Fruit fly (Drosophila melanogaster) whole organism, embryonic: ENCODE measurements around the gene sno.

Experiments used
- B-H2 ChIP-seq: fragments of 200-800 bp; sonication (Bioruptor generic); optimal IDR thresholded peaks from 2 replicates; lab custom pipeline; 2018; ENCODE audit warnings: missing biosample characterization, mild to moderate bottlenecking, missing genetic modification characterization
- CG10209 ChIP-seq: fragments of 200-800 bp; sonication (Bioruptor generic); optimal IDR thresholded peaks from 3 replicates; lab custom pipeline; 2017; ENCODE audit warnings: missing biosample characterization, mild to moderate bottlenecking, missing genetic modification characterization, missing genetic modification reagents
- CG10267 ChIP-seq: fragments of 200-800 bp; sonication (Bioruptor generic); optimal IDR thresholded peaks from 2 replicates; lab custom pipeline; 2018; ENCODE audit warnings: missing biosample characterization, mild to moderate bottlenecking, missing genetic modification characterization, moderate library complexity
- CG11560 ChIP-seq: fragments of 200-800 bp; sonication (Bioruptor generic); IDR thresholded peaks from 3 replicates; pipeline ENCODE4 v1.3.6; 2022; ENCODE audit warnings: missing biosample characterization, missing genetic modification characterization
- CG13296 ChIP-seq: fragments of 200-800 bp; sonication (Bioruptor generic); optimal IDR thresholded peaks from 3 replicates; lab custom pipeline; 2018; ENCODE audit warnings: missing biosample characterization, mild to moderate bottlenecking, missing genetic modification characterization
- CG14667 ChIP-seq: fragments of 200-800 bp; sonication (Bioruptor generic); IDR thresholded peaks from 2 replicates; pipeline ENCODE4 v1.3.6; 2022; ENCODE audit warnings: missing biosample characterization, missing genetic modification characterization
- CG14710 ChIP-seq: fragments of 200-800 bp; sonication (Bioruptor generic); optimal IDR thresholded peaks from 3 replicates; lab custom pipeline; 2019; ENCODE audit warnings: missing biosample characterization, mild to moderate bottlenecking, missing genetic modification characterization, moderate library complexity
- CG17829 ChIP-seq: fragments of 200-800 bp; optimal IDR thresholded peaks from 2 replicates; lab custom pipeline; 2019; ENCODE audit warnings: missing biosample characterization, mild to moderate bottlenecking, missing genetic modification characterization, moderate library complexity
- CG1792 ChIP-seq: fragments of 200-800 bp; sonication (Bioruptor generic); optimal IDR thresholded peaks from 2 replicates; lab custom pipeline; 2016; ENCODE audit warnings: missing biosample characterization, missing genetic modification characterization
- CG18619 ChIP-seq: fragments of 200-800 bp; sonication (Bioruptor generic); optimal IDR thresholded peaks from 3 replicates; lab custom pipeline; 2017; ENCODE audit warnings: missing biosample characterization, mild to moderate bottlenecking, missing genetic modification characterization
- CG18764 ChIP-seq: fragments of 200-800 bp; sonication (Bioruptor generic); optimal IDR thresholded peaks from 3 replicates; lab custom pipeline; 2016; ENCODE audit warnings: missing biosample characterization, missing genetic modification characterization
- CG31441 ChIP-seq: fragments of 200-800 bp; sonication (Bioruptor generic); IDR thresholded peaks from 2 replicates; pipeline ENCODE4 v1.3.6; 2022; ENCODE audit warnings: missing biosample characterization, missing genetic modification characterization
- CG32532 ChIP-seq: fragments of 200-800 bp; sonication (Bioruptor generic); IDR thresholded peaks from 2 replicates; pipeline ENCODE4 v1.3.6; 2022; ENCODE audit warnings: missing biosample characterization, missing genetic modification characterization
- CG3281 ChIP-seq: fragments of 200-800 bp; sonication (Bioruptor generic); optimal IDR thresholded peaks from 3 replicates; lab custom pipeline; 2017; ENCODE audit warnings: missing biosample characterization, mild to moderate bottlenecking, missing genetic modification characterization
- CG4282 ChIP-seq: fragments of 200-800 bp; sonication (Bioruptor generic); optimal IDR thresholded peaks from 2 replicates; lab custom pipeline; 2016; ENCODE audit warnings: missing biosample characterization, missing genetic modification characterization
- CG6254 ChIP-seq: fragments of 200-800 bp; sonication (Bioruptor generic); optimal IDR thresholded peaks from 3 replicates; lab custom pipeline; 2017; ENCODE audit warnings: mild to moderate bottlenecking, missing biosample characterization, missing genetic modification reagents, missing genetic modification characterization
- CG6854 ChIP-seq: fragments of 200-800 bp; sonication (Bioruptor generic); optimal IDR thresholded peaks from 3 replicates; lab custom pipeline; 2017; ENCODE audit warnings: missing biosample characterization, mild to moderate bottlenecking, missing genetic modification characterization
- CG7928 ChIP-seq: fragments of 200-800 bp; sonication (Bioruptor generic); optimal IDR thresholded peaks from 2 replicates; lab custom pipeline; 2017; ENCODE audit warnings: missing biosample characterization, mild to moderate bottlenecking, missing genetic modification characterization
- CG9215 ChIP-seq: fragments of 200-800 bp; sonication (Bioruptor generic); IDR thresholded peaks from 2 replicates; pipeline ENCODE4 v1.3.6; 2022; ENCODE audit warnings: missing biosample characterization, missing genetic modification characterization
- CG9437 ChIP-seq: fragments of 200-800 bp; sonication (Bioruptor generic); optimal IDR thresholded peaks from 2 replicates; lab custom pipeline; 2018; ENCODE audit warnings: missing biosample characterization, mild to moderate bottlenecking, missing genetic modification characterization
- CG9727 ChIP-seq: fragments of 200-800 bp; sonication (Bioruptor generic); optimal IDR thresholded peaks from 3 replicates; lab custom pipeline; 2017; ENCODE audit warnings: missing biosample characterization, mild to moderate bottlenecking, missing genetic modification characterization
- Camta ChIP-seq: fragments of 200-800 bp; sonication (Bioruptor generic); optimal IDR thresholded peaks from 2 replicates; lab custom pipeline; 2016; ENCODE audit warnings: missing biosample characterization, missing genetic modification characterization
- Dp ChIP-seq: fragments of 200-800 bp; sonication (Bioruptor generic); optimal IDR thresholded peaks from 2 replicates; lab custom pipeline; 2018; ENCODE audit warnings: missing biosample characterization, mild to moderate bottlenecking, missing genetic modification characterization, moderate library complexity
- E2f2 ChIP-seq: fragments of 200-800 bp; sonication (Bioruptor generic); IDR thresholded peaks from 2 replicates; pipeline ENCODE4 v1.3.6; 2022; ENCODE audit warnings: missing biosample characterization, missing genetic modification characterization
- Fer1 ChIP-seq: fragments of 200-800 bp; sonication (Bioruptor generic); optimal IDR thresholded peaks from 2 replicates; lab custom pipeline; 2017; ENCODE audit warnings: missing biosample characterization, mild to moderate bottlenecking, missing genetic modification characterization
- HLH3B ChIP-seq: fragments of 200-800 bp; sonication (Bioruptor generic); IDR thresholded peaks from 2 replicates; pipeline ENCODE4 v1.3.6; 2022; ENCODE audit warnings: missing biosample characterization, missing genetic modification characterization
- Hr3 ChIP-seq: fragments of 200-800 bp; sonication (Bioruptor generic); optimal IDR thresholded peaks from 3 replicates; lab custom pipeline; 2016; ENCODE audit warnings: missing biosample characterization, missing genetic modification characterization
- Hr51 ChIP-seq, 2 experiments: fragments of 200-800 bp; sonication (Bioruptor generic); optimal IDR thresholded peaks; 2 replicates in 1 of 2; 3 replicates in 1 of 2; lab custom pipeline; 2016 to 2018; ENCODE audit warnings: missing biosample characterization in 2 of 2, missing genetic modification characterization in 2 of 2, mild to moderate bottlenecking in 1 of 2, moderate library complexity in 1 of 2
- Sox102F ChIP-seq: fragments of 200-800 bp; sonication (Bioruptor generic); optimal IDR thresholded peaks from 2 replicates; lab custom pipeline; 2018; ENCODE audit warnings: missing biosample characterization, mild to moderate bottlenecking, missing genetic modification characterization, moderate library complexity
- ac ChIP-seq: fragments of 200-800 bp; sonication (Bioruptor generic); optimal IDR thresholded peaks from 3 replicates; lab custom pipeline; 2017; ENCODE audit warnings: missing biosample characterization, mild to moderate bottlenecking, missing genetic modification characterization
- bcd ChIP-seq: fragments of 200-800 bp; sonication (Bioruptor generic); optimal IDR thresholded peaks from 2 replicates; lab custom pipeline; 2017; ENCODE audit warnings: missing biosample characterization, mild to moderate bottlenecking, missing genetic modification characterization
- br ChIP-seq: fragments of >200 bp; optimal IDR thresholded peaks from 2 replicates; lab custom pipeline; 2017
- caup ChIP-seq: fragments of 200-800 bp; sonication (Bioruptor generic); optimal IDR thresholded peaks from 3 replicates; lab custom pipeline; 2017; ENCODE audit warnings: missing biosample characterization, mild to moderate bottlenecking, missing genetic modification characterization, moderate library complexity; ENCODE audit not compliant: severe bottlenecking
- crol ChIP-seq: fragments of 200-800 bp; sonication (Bioruptor generic); IDR thresholded peaks from 2 replicates; pipeline ENCODE4 v1.3.6; 2022; ENCODE audit warnings: missing biosample characterization, missing genetic modification characterization
- cwo ChIP-seq: fragments of 200-800 bp; sonication (Bioruptor generic); optimal IDR thresholded peaks from 3 replicates; lab custom pipeline; 2017; ENCODE audit warnings: missing biosample characterization, missing genetic modification characterization, mild to moderate bottlenecking, moderate library complexity, missing genetic modification reagents
- dysf ChIP-seq: fragments of 200-800 bp; sonication (Bioruptor generic); IDR thresholded peaks from 3 replicates; pipeline ENCODE4 v1.3.6; 2022; ENCODE audit warnings: missing biosample characterization, missing genetic modification characterization
- en ChIP-seq: fragments of 200-800 bp; sonication (Bioruptor generic); optimal IDR thresholded peaks from 2 replicates; lab custom pipeline; 2016; ENCODE audit warnings: missing biosample characterization, missing genetic modification characterization
- exex ChIP-seq: fragments of 200-800 bp; sonication (Bioruptor generic); optimal IDR thresholded peaks from 4 replicates; lab custom pipeline; 2018; ENCODE audit warnings: missing biosample characterization, mild to moderate bottlenecking, missing genetic modification characterization, moderate library complexity
- gcm ChIP-seq: fragments of 200-800 bp; sonication (Bioruptor generic); optimal IDR thresholded peaks from 2 replicates; lab custom pipeline; 2019; ENCODE audit warnings: missing biosample characterization, mild to moderate bottlenecking, missing genetic modification characterization, moderate library complexity
- gem ChIP-seq: fragments of 200-800 bp; sonication (Bioruptor generic); optimal IDR thresholded peaks from 2 replicates; lab custom pipeline; 2019; ENCODE audit warnings: missing biosample characterization, mild to moderate bottlenecking, missing genetic modification characterization, moderate library complexity
- grau ChIP-seq: fragments of 200-800 bp; optimal IDR thresholded peaks from 3 replicates; lab custom pipeline; 2019; ENCODE audit warnings: missing biosample characterization, mild to moderate bottlenecking, missing genetic modification characterization, moderate library complexity
- hbn ChIP-seq: fragments of 200-800 bp; sonication (Bioruptor generic); IDR thresholded peaks from 2 replicates; pipeline ENCODE4 v1.3.6; 2022; ENCODE audit warnings: missing biosample characterization, missing genetic modification characterization; ENCODE audit not compliant: partially characterized antibody
- jing ChIP-seq: fragments of 200-800 bp; sonication (Bioruptor generic); optimal IDR thresholded peaks from 2 replicates; lab custom pipeline; 2018; ENCODE audit warnings: missing biosample characterization, mild to moderate bottlenecking, missing genetic modification characterization
- jumu ChIP-seq: fragments of 200-800 bp; sonication (Bioruptor generic); optimal IDR thresholded peaks from 3 replicates; lab custom pipeline; 2016; ENCODE audit warnings: missing biosample characterization, missing genetic modification characterization
- ken ChIP-seq: fragments of 200-800 bp; sonication (Bioruptor generic); IDR thresholded peaks from 3 replicates; pipeline ENCODE4 v1.3.6; 2022; ENCODE audit warnings: missing biosample characterization, missing genetic modification characterization
- nerfin-1 ChIP-seq: fragments of 200-800 bp; sonication (Bioruptor generic); optimal IDR thresholded peaks from 3 replicates; lab custom pipeline; 2019; ENCODE audit warnings: missing biosample characterization, mild to moderate bottlenecking, missing genetic modification characterization, moderate library complexity
- odd ChIP-seq: fragments of 200-800 bp; sonication (Bioruptor generic); optimal IDR thresholded peaks from 2 replicates; lab custom pipeline; 2017; ENCODE audit warnings: missing biosample characterization, mild to moderate bottlenecking, missing genetic modification characterization
- otp ChIP-seq: fragments of 200-800 bp; sonication (Bioruptor generic); IDR thresholded peaks from 3 replicates; pipeline ENCODE4, ENCODE4 v1.3.6; 2022; ENCODE audit warnings: missing biosample characterization, missing genetic modification characterization
- phol ChIP-seq: fragments of 200-800 bp; sonication (Bioruptor generic); optimal IDR thresholded peaks from 3 replicates; lab custom pipeline; 2018; ENCODE audit warnings: missing biosample characterization, mild to moderate bottlenecking, missing genetic modification characterization, moderate library complexity
- tap ChIP-seq: fragments of 200-800 bp; optimal IDR thresholded peaks from 3 replicates; lab custom pipeline; 2019; ENCODE audit warnings: missing biosample characterization, mild to moderate bottlenecking, missing genetic modification characterization, moderate library complexity
- trem ChIP-seq: fragments of 200-800 bp; optimal IDR thresholded peaks from 3 replicates; lab custom pipeline; 2019; ENCODE audit warnings: missing biosample characterization, mild to moderate bottlenecking, missing genetic modification characterization, moderate library complexity

sno gene

dm6 chrX:13208075-13208474 is 3.4 kb downstream of the sno start (continued):
- TF ChIP-seq Fer1 (GFP tag; lab: Kevin White, UChicago) (peak; percentile 58), ac (GFP tag; lab: Kevin White, UChicago) (no peak), B-H2 (GFP tag; lab: Kevin White, UChicago) (no peak), jumu (GFP tag; lab: Kevin White, UChicago) (no peak), CG9215 (GFP tag; lab: Robert Waterston, UW) (no peak), CG14667 (GFP tag; lab: Robert Waterston, UW) (no peak), CG14710 (tag; lab: Kevin White, UChicago) (peak; percentile 18), CG18619 (GFP tag; lab: Kevin White, UChicago) (peak; percentile 22), CG32532 (no peak), exex (no peak), CG6854 (GFP tag; lab: Kevin White, UChicago) (peak; percentile 13), en (GFP tag; lab: Kevin White, UChicago) (no peak), CG3281 (GFP tag; lab: Kevin White, UChicago) (peak; percentile 37), cwo (GFP tag; lab: Kevin White, UChicago) (peak; percentile 38), tap (tag; lab: Kevin White, UChicago) (peak; percentile 9), Sox102F (GFP tag; lab: Kevin White, UChicago) (peak; percentile 28), crol (no peak), br (no peak), grau (peak; percentile 61), gem (tag; lab: Kevin White, UChicago) (peak; percentile 72), phol (peak; percentile 52), CG6254 (GFP tag; lab: Kevin White, UChicago) (no peak), odd (GFP tag; lab: Kevin White, UChicago) (peak; percentile 22), trem (peak; percentile 15), CG7928 (GFP tag; lab: Kevin White, UChicago) (no peak), ken (GFP tag; lab: Robert Waterston, UW) (no peak), CG9437 (peak; percentile 23), CG1792 (GFP tag; lab: Kevin White, UChicago) (no peak), Hr3 (GFP tag; lab: Kevin White, UChicago) (peak; percentile 25), HLH3B (GFP tag; lab: Robert Waterston, UW) (no peak), CG10267 (peak; percentile 29), Hr51 (GFP tag; optimal IDR thresholded peaks at IDR 0.05; lab: Kevin White, UChicago) (peak in 1 of 2 experiments; percentile 61), E2f2 (no peak), gcm (GFP tag; lab: Kevin White, UChicago) (peak; percentile 3), caup (GFP tag; lab: Kevin White, UChicago) (peak; percentile 16), otp (GFP tag; lab: Robert Waterston, UW) (no peak), CG11560 (tag; lab: Robert Waterston, UW) (no peak), jing (GFP tag; lab: Kevin White, UChicago) (no peak), CG31441 (GFP tag; lab: Robert Waterston, UW) (peak; percentile 63), CG4282 (GFP tag; lab: Kevin White, UChicago) (no peak), CG9727 (peak; percentile 46), CG10209 (GFP tag; lab: Kevin White, UChicago) (peak; percentile 33), CG18764 (no peak), dysf (peak; percentile 38; the same call in 2 of the 3 replicates), Camta (GFP tag; lab: Kevin White, UChicago) (no peak), CG13296 (GFP tag; lab: Kevin White, UChicago) (peak; percentile 50), nerfin-1 (tag; lab: Kevin White, UChicago) (no peak), CG17829 (tag; lab: Kevin White, UChicago) (peak; percentile 32), bcd (GFP tag; lab: Kevin White, UChicago) (peak; percentile 17), hbn (GFP tag; lab: Robert Waterston, UW) (no peak), Dp (GFP tag; lab: Kevin White, UChicago) (no peak)
